Worm (Caenorhabditis elegans): ENCODE data around the gene cnc-10.
A peak's percentile ranks its signal among the peaks of the same experiment; 100 is the strongest.

cnc-10 gene

DNA sequence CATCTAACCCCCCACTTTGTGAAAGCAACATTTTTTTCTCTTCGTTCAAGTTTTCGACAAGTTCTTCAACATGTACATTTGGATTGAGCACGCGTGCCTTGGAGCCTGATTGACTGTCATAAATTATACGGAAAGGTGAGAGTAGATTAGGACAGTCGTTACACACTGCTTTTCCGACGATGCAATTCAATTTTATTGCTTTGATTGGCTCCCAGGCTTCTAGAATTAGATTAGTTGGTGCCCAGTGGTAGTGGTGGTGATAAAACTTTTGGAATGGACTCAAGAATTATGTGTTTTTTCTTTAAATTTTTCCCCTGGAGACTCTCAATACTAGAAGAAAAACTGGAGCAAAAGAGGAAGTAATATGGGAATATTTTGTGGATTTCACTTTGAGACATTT lies 21.4 kb downstream of the cnc-10 start:
- TF ChIP-seq tbx-11 (GFP tag; IDR thresholded peaks at IDR 0.05) (no peak), ets-7 (tag; optimal IDR thresholded peaks at IDR 0.05) (no peak), B0310.2 (tag; optimal IDR thresholded peaks at IDR 0.05) (no peak), tbx-37 (GFP tag; conservative IDR thresholded peaks at IDR 0.05) (no peak), flt-1 (GFP tag; IDR thresholded peaks at IDR 0.05) (no peak), hmg-4 (GFP tag; optimal IDR thresholded peaks at IDR 0.05) (no peak), scrt-1 (GFP tag; IDR thresholded peaks at IDR 0.05) (no peak), sea-1 (GFP tag; conservative IDR thresholded peaks at IDR 0.05) (no peak), tra-4 (tag; optimal IDR thresholded peaks at IDR 0.05) (no peak), ceh-36 (tag; optimal IDR thresholded peaks at IDR 0.05) (no peak), F13C5.2 (tag; optimal IDR thresholded peaks at IDR 0.05) (no peak), hnd-1 (tag; optimal IDR thresholded peaks at IDR 0.05) (no peak), ama-1 (optimal IDR thresholded peaks at IDR 0.05) (no peak), hmbx-1 (tag; optimal IDR thresholded peaks at IDR 0.05) (no peak), ceh-13 (GFP tag; optimal IDR thresholded peaks at IDR 0.05) (no peak), aly-1 (tag; optimal IDR thresholded peaks at IDR 0.05) (no peak), pes-1 (GFP tag; IDR thresholded peaks at IDR 0.05) (no peak)

DNA sequence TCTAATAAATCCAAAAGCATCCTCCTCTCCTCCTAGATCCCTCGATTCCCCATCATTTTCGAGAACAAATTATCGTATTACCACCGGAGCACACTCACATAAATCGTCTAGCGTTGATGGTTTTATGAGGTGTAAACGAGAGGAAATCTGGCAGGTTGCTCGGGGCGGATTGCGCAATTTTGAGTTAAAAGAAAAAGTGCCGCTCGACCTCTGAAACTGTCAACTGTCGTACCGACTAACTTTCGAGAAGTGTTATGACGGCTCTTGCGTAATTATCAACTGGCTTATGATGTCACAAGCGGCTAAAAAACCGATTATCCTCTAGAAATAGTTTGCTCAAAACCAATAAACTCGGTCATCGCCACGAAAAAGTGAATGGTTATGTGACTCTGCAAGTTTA lies 23.4 kb downstream of the cnc-10 start:
- TF ChIP-seq F13C5.2 (tag; optimal IDR thresholded peaks at IDR 0.05) (no peak), hnd-1 (tag; optimal IDR thresholded peaks at IDR 0.05) (no peak), ama-1 (optimal IDR thresholded peaks at IDR 0.05) (no peak), B0310.2 (tag; optimal IDR thresholded peaks at IDR 0.05) (no peak)

- TF ChIP-seq flt-1 (GFP tag; IDR thresholded peaks at IDR 0.05) (no peak), tbx-11 (GFP tag; IDR thresholded peaks at IDR 0.05) (no peak), hmbx-1 (tag; optimal IDR thresholded peaks at IDR 0.05) (no peak), ceh-36 (tag; optimal IDR thresholded peaks at IDR 0.05) (no peak), F13C5.2 (tag; optimal IDR thresholded peaks at IDR 0.05) (no peak), ama-1 (optimal IDR thresholded peaks at IDR 0.05) (no peak), hmg-4 (GFP tag; optimal IDR thresholded peaks at IDR 0.05) (no peak), pes-1 (GFP tag; IDR thresholded peaks at IDR 0.05) (no peak), tbx-37 (GFP tag; conservative IDR thresholded peaks at IDR 0.05) (no peak), tra-4 (tag; optimal IDR thresholded peaks at IDR 0.05) (no peak), B0310.2 (tag; optimal IDR thresholded peaks at IDR 0.05) (no peak)
Observed at ce11 chrV:11209452-11210188, 26.6 kb downstream of the cnc-10 start.

- TF ChIP-seq B0310.2 (tag; optimal IDR thresholded peaks at IDR 0.05): no peak
- TF ChIP-seq ceh-36 (tag; optimal IDR thresholded peaks at IDR 0.05): peak; percentile 19
Observed at ce11 chrV:11211323-11211722, 28.3 kb downstream of the cnc-10 start.

DNA sequence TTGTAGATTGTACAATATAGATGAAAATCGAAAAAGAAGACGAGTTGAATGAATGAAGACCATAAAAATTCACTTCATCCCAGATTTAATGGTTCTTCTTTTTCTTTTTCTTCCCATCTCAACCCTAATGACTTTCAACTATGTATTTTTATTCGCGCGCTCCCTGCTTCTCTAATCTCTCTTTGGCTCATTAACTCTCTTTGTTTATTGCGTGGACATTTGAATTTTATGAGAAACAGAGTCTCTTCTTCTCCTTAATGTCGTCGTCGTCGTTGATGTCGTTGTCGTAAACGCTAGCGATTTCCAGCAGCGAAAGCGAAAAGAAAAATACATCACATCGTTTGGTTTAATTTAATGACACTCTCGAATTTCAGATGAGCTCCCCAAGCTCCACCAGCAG lies 31.5 kb downstream of the cnc-10 start:
- TF ChIP-seq ceh-36 (tag; optimal IDR thresholded peaks at IDR 0.05) (no peak), scrt-1 (GFP tag; IDR thresholded peaks at IDR 0.05) (no peak), B0310.2 (tag; optimal IDR thresholded peaks at IDR 0.05) (no peak), flt-1 (GFP tag; IDR thresholded peaks at IDR 0.05) (no peak), aly-1 (tag; optimal IDR thresholded peaks at IDR 0.05) (no peak), tra-4 (tag; optimal IDR thresholded peaks at IDR 0.05) (no peak), hmbx-1 (tag; optimal IDR thresholded peaks at IDR 0.05) (no peak), F13C5.2 (tag; optimal IDR thresholded peaks at IDR 0.05) (no peak), sea-1 (GFP tag; conservative IDR thresholded peaks at IDR 0.05) (no peak)

ce11 chrV:11216137-11216536 lies 33.1 kb downstream of the cnc-10 start:
- no peak for TF ChIP-seq B0310.2 (tag; optimal IDR thresholded peaks at IDR 0.05)
- no peak for TF ChIP-seq tbx-37 (GFP tag; conservative IDR thresholded peaks at IDR 0.05)
- no peak for TF ChIP-seq flt-1 (GFP tag; IDR thresholded peaks at IDR 0.05)
- TF ChIP-seq ets-7 (tag; optimal IDR thresholded peaks at IDR 0.05): no peak
- no peak for TF ChIP-seq sea-1 (GFP tag; conservative IDR thresholded peaks at IDR 0.05)
- TF ChIP-seq ceh-13 (GFP tag; optimal IDR thresholded peaks at IDR 0.05): no peak
- TF ChIP-seq hmbx-1 (tag; optimal IDR thresholded peaks at IDR 0.05): no peak
- no peak for TF ChIP-seq hnd-1 (tag; optimal IDR thresholded peaks at IDR 0.05)
- TF ChIP-seq ama-1 (optimal IDR thresholded peaks at IDR 0.05): no peak
- TF ChIP-seq tbx-11 (GFP tag; IDR thresholded peaks at IDR 0.05): no peak
- TF ChIP-seq ceh-36 (tag; optimal IDR thresholded peaks at IDR 0.05): no peak
- TF ChIP-seq pes-1 (GFP tag; IDR thresholded peaks at IDR 0.05): no peak
- TF ChIP-seq F13C5.2 (tag; optimal IDR thresholded peaks at IDR 0.05): no peak
- TF ChIP-seq scrt-1 (GFP tag; IDR thresholded peaks at IDR 0.05): no peak
- TF ChIP-seq tra-4 (tag; optimal IDR thresholded peaks at IDR 0.05): no peak

- TF ChIP-seq hmbx-1 (tag; optimal IDR thresholded peaks at IDR 0.05) (no peak), tra-4 (tag; optimal IDR thresholded peaks at IDR 0.05) (no peak), hnd-1 (tag; optimal IDR thresholded peaks at IDR 0.05) (no peak), B0310.2 (tag; optimal IDR thresholded peaks at IDR 0.05) (no peak), hmg-4 (GFP tag; optimal IDR thresholded peaks at IDR 0.05) (no peak), tbx-37 (GFP tag; conservative IDR thresholded peaks at IDR 0.05) (no peak), ceh-36 (tag; optimal IDR thresholded peaks at IDR 0.05) (no peak), aly-1 (tag; optimal IDR thresholded peaks at IDR 0.05) (no peak), F13C5.2 (tag; optimal IDR thresholded peaks at IDR 0.05) (no peak), ets-7 (tag; optimal IDR thresholded peaks at IDR 0.05) (no peak), sea-1 (GFP tag; conservative IDR thresholded peaks at IDR 0.05) (no peak), flt-1 (GFP tag; IDR thresholded peaks at IDR 0.05) (no peak), scrt-1 (GFP tag; IDR thresholded peaks at IDR 0.05) (no peak), ceh-13 (GFP tag; optimal IDR thresholded peaks at IDR 0.05) (no peak)
Observed at ce11 chrV:11217394-11217793, 34.4 kb downstream of the cnc-10 start, which contains the start of gene cyp-29A2. Gene cyp-29A2, plus strand, starts transcription at chrV:11217583.

DNA sequence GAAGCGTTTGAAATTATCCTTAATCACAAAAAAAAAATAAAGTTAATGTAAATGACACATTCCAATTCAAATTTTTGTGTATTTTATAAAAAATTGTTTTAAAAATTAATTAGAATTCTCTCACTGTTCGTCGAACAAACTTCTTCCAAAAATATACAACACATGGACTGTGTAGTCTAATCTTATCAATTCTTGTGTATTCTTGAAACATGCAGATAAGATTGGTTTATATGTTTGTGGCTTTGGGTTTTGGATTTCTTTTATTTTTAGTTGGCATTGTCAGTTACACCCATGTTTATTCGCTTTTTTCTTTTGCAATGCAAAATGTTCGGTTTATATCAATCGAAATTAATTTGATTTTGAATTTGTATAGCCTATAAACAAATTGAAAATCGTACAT lies 37.4 kb downstream of the cnc-10 start:
- TF ChIP-seq aly-1 (tag; optimal IDR thresholded peaks at IDR 0.05): no peak
- no peak for TF ChIP-seq sea-1 (GFP tag; conservative IDR thresholded peaks at IDR 0.05)
- no peak for TF ChIP-seq hnd-1 (tag; optimal IDR thresholded peaks at IDR 0.05)
- TF ChIP-seq ceh-36 (tag; optimal IDR thresholded peaks at IDR 0.05): no peak
- no peak for TF ChIP-seq ceh-13 (GFP tag; optimal IDR thresholded peaks at IDR 0.05)
